Worm (Caenorhabditis elegans) whole organism, L2 larva: ENCODE results near the gene nhr-218.

ENCODE experiments used
- C34F6.9 ChIP-seq: fragments of 150-350 bp; optimal IDR thresholded peaks from 2 replicates; lab custom pipeline; 2014; ENCODE audit warnings: missing biosample characterization, missing genetic modification characterization
- R02D3.7 ChIP-seq: fragments of 150-350 bp; optimal IDR thresholded peaks from 2 replicates; lab custom pipeline; 2014; ENCODE audit warnings: missing biosample characterization, missing genetic modification characterization
- Y55F3AM.14 ChIP-seq: fragments of 200-800 bp; sonication (Bioruptor generic); optimal IDR thresholded peaks from 2 replicates; lab custom pipeline; 2018; ENCODE audit warnings: mild to moderate bottlenecking, missing genetic modification characterization, missing compliant biosample characterization
- ZK546.5 ChIP-seq: sonication (generic microtip); optimal IDR thresholded peaks from 2 replicates; lab custom pipeline; 2017; ENCODE audit warnings: missing biosample characterization, missing genetic modification characterization
- alr-1 ChIP-seq: fragments of 150-350 bp; optimal IDR thresholded peaks from 2 replicates; lab custom pipeline; 2014; ENCODE audit warnings: missing biosample characterization, missing genetic modification characterization
- ama-1 ChIP-seq: fragments of 150-350 bp; optimal IDR thresholded peaks from 2 replicates; lab custom pipeline; 2018; ENCODE audit warnings: inconsistent platforms
- blmp-1 ChIP-seq: sonication (generic microtip); optimal IDR thresholded peaks from 2 replicates; lab custom pipeline; 2017; ENCODE audit warnings: missing genetic modification characterization, mild to moderate bottlenecking, missing compliant biosample characterization, antibody characterized with exemption, moderate library complexity; ENCODE audit not compliant: insufficient read depth
- ceh-16 ChIP-seq: fragments of 150-350 bp; optimal IDR thresholded peaks from 2 replicates; lab custom pipeline; 2014; ENCODE audit warnings: missing biosample characterization, missing genetic modification characterization
- ceh-82 ChIP-seq: fragments of 150-350 bp; optimal IDR thresholded peaks from 2 replicates; lab custom pipeline; 2014; ENCODE audit warnings: missing biosample characterization, missing genetic modification characterization
- crh-2 ChIP-seq: sonication (generic microtip); optimal IDR thresholded peaks from 2 replicates; lab custom pipeline; 2017; ENCODE audit warnings: missing biosample characterization, missing genetic modification characterization
- egl-27 ChIP-seq: sonication (generic microtip); optimal IDR thresholded peaks from 3 replicates; lab custom pipeline; 2017; ENCODE audit warnings: missing biosample characterization, missing genetic modification reagents, missing genetic modification characterization
- elt-1 ChIP-seq: fragments of 150-350 bp; optimal IDR thresholded peaks from 2 replicates; lab custom pipeline; 2014; ENCODE audit warnings: missing biosample characterization, missing genetic modification characterization
- elt-3 ChIP-seq: sonication (generic microtip); optimal IDR thresholded peaks from 2 replicates; lab custom pipeline; 2017; ENCODE audit warnings: missing biosample characterization, missing genetic modification characterization
- fos-1 ChIP-seq: fragments of 150-350 bp; optimal IDR thresholded peaks from 2 replicates; lab custom pipeline; 2014; ENCODE audit warnings: missing biosample characterization, missing genetic modification characterization
- gmeb-1 ChIP-seq: fragments of 150-350 bp; optimal IDR thresholded peaks from 2 replicates; lab custom pipeline; 2014; ENCODE audit warnings: missing biosample characterization, missing genetic modification characterization
- lin-11 ChIP-seq: fragments of 150-350 bp; sonication (generic microtip); optimal IDR thresholded peaks from 2 replicates; lab custom pipeline; 2014; ENCODE audit warnings: missing biosample characterization, missing genetic modification characterization, inconsistent platforms, mixed read lengths
- lin-13 ChIP-seq: fragments of 150-350 bp; optimal IDR thresholded peaks from 2 replicates; lab custom pipeline; 2014; ENCODE audit warnings: missing biosample characterization, missing genetic modification reagents, missing genetic modification characterization
- lin-39 ChIP-seq: fragments of 150-350 bp; optimal IDR thresholded peaks from 2 replicates; lab custom pipeline; 2014; ENCODE audit warnings: missing biosample characterization, missing genetic modification reagents, missing genetic modification characterization
- mab-5 ChIP-seq: fragments of 150-350 bp; optimal IDR thresholded peaks from 2 replicates; lab custom pipeline; 2014; ENCODE audit warnings: missing biosample characterization, missing genetic modification characterization
- mbf-1 ChIP-seq: sonication (generic microtip); optimal IDR thresholded peaks from 2 replicates; lab custom pipeline; 2017; ENCODE audit warnings: missing biosample characterization, missing genetic modification characterization
- mdl-1 ChIP-seq, 2 experiments: fragments of 150-350 bp in 1 of 2; sonication (generic microtip) in 1 of 2; optimal IDR thresholded peaks; 2 replicates each; lab custom pipeline; 2017; ENCODE audit warnings: missing biosample characterization in 2 of 2, missing genetic modification characterization in 2 of 2
- nhr-12 ChIP-seq: fragments of 150-350 bp; optimal IDR thresholded peaks from 2 replicates; lab custom pipeline; 2014; ENCODE audit warnings: missing biosample characterization, missing genetic modification characterization
- nhr-129 ChIP-seq: fragments of 150-350 bp; optimal IDR thresholded peaks from 2 replicates; lab custom pipeline; 2014; ENCODE audit warnings: missing biosample characterization, missing genetic modification characterization
- nhr-21 ChIP-seq: fragments of 150-350 bp; optimal IDR thresholded peaks from 2 replicates; lab custom pipeline; 2014; ENCODE audit warnings: missing biosample characterization, missing genetic modification characterization
- nhr-23 ChIP-seq: fragments of 150-350 bp; optimal IDR thresholded peaks from 2 replicates; lab custom pipeline; 2014; ENCODE audit warnings: missing biosample characterization, missing genetic modification reagents, missing genetic modification characterization
- nhr-237 ChIP-seq: fragments of 150-350 bp; optimal IDR thresholded peaks from 2 replicates; lab custom pipeline; 2014; ENCODE audit warnings: missing biosample characterization, missing genetic modification characterization
- nhr-25 ChIP-seq: fragments of 150-350 bp; sonication (generic microtip); optimal IDR thresholded peaks from 3 replicates; lab custom pipeline; 2014; ENCODE audit warnings: missing biosample characterization, missing genetic modification characterization
- nhr-77 ChIP-seq: fragments of 150-350 bp; optimal IDR thresholded peaks from 2 replicates; lab custom pipeline; 2014; ENCODE audit warnings: missing biosample characterization, missing genetic modification characterization
- peb-1 ChIP-seq: fragments of 150-350 bp; optimal IDR thresholded peaks from 2 replicates; lab custom pipeline; 2014; ENCODE audit warnings: missing biosample characterization, missing genetic modification characterization
- sem-4 ChIP-seq: fragments of 150-350 bp; optimal IDR thresholded peaks from 2 replicates; lab custom pipeline; 2014; ENCODE audit warnings: missing biosample characterization, missing genetic modification reagents, missing genetic modification characterization
- sma-3 ChIP-seq: sonication (generic microtip); optimal IDR thresholded peaks from 2 replicates; lab custom pipeline; 2016; ENCODE audit warnings: missing genetic modification reagents, missing genetic modification characterization, missing compliant biosample characterization
- sma-9 ChIP-seq, 2 experiments: fragments of 150-350 bp in 1 of 2; sonication (generic microtip) in 1 of 2; optimal IDR thresholded peaks; 2 replicates each; lab custom pipeline; 2014 to 2016; ENCODE audit warnings: missing genetic modification characterization in 2 of 2, mild to moderate bottlenecking in 1 of 2, missing biosample characterization in 1 of 2, missing compliant biosample characterization in 1 of 2, missing genetic modification reagents in 1 of 2, moderate library complexity in 1 of 2
- snpc-4 ChIP-seq: fragments of 150-350 bp; optimal IDR thresholded peaks from 2 replicates; lab custom pipeline; 2014; ENCODE audit warnings: missing biosample characterization, missing genetic modification characterization
- unc-39 ChIP-seq: fragments of 150-350 bp; optimal IDR thresholded peaks from 2 replicates; lab custom pipeline; 2014; ENCODE audit warnings: missing biosample characterization, missing genetic modification characterization
- unc-55 ChIP-seq: fragments of 150-350 bp; sonication (generic microtip); optimal IDR thresholded peaks from 3 replicates; lab custom pipeline; 2014; ENCODE audit warnings: missing biosample characterization, missing genetic modification reagents, missing genetic modification characterization
- unc-62 ChIP-seq: fragments of 150-350 bp; optimal IDR thresholded peaks from 2 replicates; lab custom pipeline; 2014; ENCODE audit warnings: missing biosample characterization, missing genetic modification reagents, missing genetic modification characterization
- ztf-1 ChIP-seq: fragments of 200-800 bp; sonication (Bioruptor generic); conservative IDR thresholded peaks from 2 replicates; pipeline ENCODE4 v1.3.6; 2022; ENCODE audit warnings: missing genetic modification characterization, missing compliant biosample characterization
- ztf-11 ChIP-seq: sonication (generic microtip); optimal IDR thresholded peaks from 2 replicates; lab custom pipeline; 2017; ENCODE audit warnings: missing biosample characterization, missing genetic modification characterization
- ztf-4 ChIP-seq: fragments of 150-350 bp; optimal IDR thresholded peaks from 2 replicates; lab custom pipeline; 2014; ENCODE audit warnings: missing biosample characterization, missing genetic modification characterization

Gene nhr-218

DNA sequence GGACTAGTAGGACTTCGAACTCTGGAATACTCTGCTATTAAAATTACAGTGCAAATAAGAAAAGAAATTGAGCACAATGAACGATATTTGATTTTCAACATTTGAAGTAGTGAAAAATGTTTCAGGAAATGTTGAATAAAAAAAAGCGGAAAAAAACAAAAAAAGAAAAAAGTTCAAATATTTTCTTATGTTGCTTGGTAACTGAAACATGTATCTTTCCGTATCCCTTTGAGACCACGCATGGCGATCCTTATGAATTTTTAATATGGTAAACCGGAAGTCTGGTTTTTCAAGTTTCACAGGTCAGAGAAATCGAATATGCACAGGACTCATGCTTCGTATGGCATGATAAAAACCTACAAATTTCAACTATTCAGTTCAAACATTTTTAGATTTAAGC is 29.4 kb downstream of the nhr-218 start, which contains the start of gene F28G4.3:
Gene F28G4.3 (minus strand): TSS at position 101 of the 400 bp plus-strand sequence.
- TF ChIP-seq nhr-237 (tag; lab: Kevin White, UChicago), result no peak
- TF ChIP-seq mab-5, result no peak
- TF ChIP-seq elt-1 (tag; lab: Kevin White, UChicago), result no peak
- no peak for TF ChIP-seq Y55F3AM.14 (GFP tag; lab: Kevin White, UChicago)

DNA sequence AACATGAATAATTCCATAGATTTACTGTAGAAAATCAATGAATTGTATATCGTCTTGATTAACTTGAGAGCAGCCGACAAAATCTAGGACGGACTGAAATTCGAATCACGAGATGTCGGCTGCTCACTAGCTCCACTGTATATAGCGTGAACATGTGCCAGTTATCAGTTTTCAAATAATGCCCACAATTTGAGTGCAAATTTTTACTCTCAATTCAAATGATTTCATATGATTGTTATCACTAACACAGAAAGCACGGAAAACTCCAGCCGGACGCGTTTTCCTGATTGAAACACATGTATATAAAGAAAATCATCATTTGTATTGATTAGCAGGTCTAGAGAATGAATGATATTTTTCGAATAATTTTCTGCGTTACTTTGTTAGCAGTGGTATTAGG is 34.2 kb downstream of the nhr-218 start, which contains the start of gene oac-5:
Gene oac-5 (plus strand): TSS at position 301 of the 400 bp plus-strand sequence.
- TF ChIP-seq nhr-129 (no peak), nhr-25 (tag; lab: Kevin White, UChicago) (no peak), nhr-77 (tag; lab: Kevin White, UChicago) (no peak), sem-4 (tag; lab: Kevin White, UChicago) (no peak), lin-39 (tag; lab: Kevin White, UChicago) (no peak), blmp-1 (tag; lab: Kevin White, UChicago) (no peak), nhr-21 (tag; lab: Kevin White, UChicago) (no peak), ZK546.5 (tag; lab: Kevin White, UChicago) (no peak), ztf-11 (tag; lab: Kevin White, UChicago) (no peak), ama-1 (lab: Kevin White, UChicago) (no peak)

- TF ChIP-seq snpc-4 (tag; lab: Kevin White, UChicago) (no peak), lin-39 (tag; lab: Kevin White, UChicago) (no peak), R02D3.7 (no peak), mdl-1 (tag; optimal IDR thresholded peaks at IDR 0.05; lab: Kevin White, UChicago) (no peak), sma-3 (GFP tag; lab: Kevin White, UChicago) (no peak), mbf-1 (tag; lab: Kevin White, UChicago) (no peak), peb-1 (tag; lab: Kevin White, UChicago) (no peak)
These were observed 38.8 kb downstream of the nhr-218 start, which contains the start of gene srbc-83 for ce11 chrV:16297070-16297469. Gene srbc-83 (plus strand): TSS chrV:16297370.

DNA sequence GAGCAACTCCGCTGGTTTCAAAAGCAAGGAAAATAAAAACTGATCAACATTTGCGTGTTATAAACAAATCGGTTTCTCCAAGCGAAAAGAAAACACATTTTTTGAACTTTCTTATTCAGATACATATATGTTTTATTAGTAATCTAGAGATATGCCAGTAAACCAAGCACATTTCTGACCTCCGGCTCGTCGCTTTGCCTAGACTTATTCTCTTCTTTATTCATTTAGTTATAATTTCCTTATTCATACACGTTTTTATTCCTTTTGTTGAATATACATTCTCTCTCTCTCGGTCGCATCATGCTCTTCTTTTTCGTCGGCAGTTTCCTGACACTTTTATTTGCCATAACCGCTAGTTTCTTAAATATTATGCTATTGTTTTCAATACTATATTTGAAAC is 40.4 kb downstream of the nhr-218 start, which contains the start of gene srbc-84:
Gene srbc-84 (plus strand): TSS at position 301 of the 400 bp plus-strand sequence.
- no peak for TF ChIP-seq Y55F3AM.14 (GFP tag; lab: Kevin White, UChicago)
- TF ChIP-seq R02D3.7, result no peak
- no peak for TF ChIP-seq ztf-1
- TF ChIP-seq blmp-1 (tag; lab: Kevin White, UChicago), result no peak
- TF ChIP-seq lin-13 (GFP tag; lab: Kevin White, UChicago), result no peak
- no peak for TF ChIP-seq ceh-16 (tag; lab: Kevin White, UChicago)
- TF ChIP-seq nhr-25 (tag; lab: Kevin White, UChicago), result no peak
- no peak for TF ChIP-seq elt-3 (tag; lab: Kevin White, UChicago)
- TF ChIP-seq nhr-21 (tag; lab: Kevin White, UChicago), result no peak
- TF ChIP-seq egl-27 (tag; lab: Kevin White, UChicago), result no peak
- TF ChIP-seq C34F6.9 (tag; lab: Kevin White, UChicago), result no peak
- no peak for TF ChIP-seq snpc-4 (tag; lab: Kevin White, UChicago)
- TF ChIP-seq unc-39 (tag; lab: Kevin White, UChicago), result no peak
- TF ChIP-seq fos-1 (tag; lab: Kevin White, UChicago), result no peak
- no peak for TF ChIP-seq gmeb-1 (tag; lab: Kevin White, UChicago)
- no peak for TF ChIP-seq ztf-4
- no peak for TF ChIP-seq unc-55
- TF ChIP-seq lin-39 (tag; lab: Kevin White, UChicago), result no peak
- no peak for TF ChIP-seq ztf-11 (tag; lab: Kevin White, UChicago)
- no peak for TF ChIP-seq lin-11

DNA sequence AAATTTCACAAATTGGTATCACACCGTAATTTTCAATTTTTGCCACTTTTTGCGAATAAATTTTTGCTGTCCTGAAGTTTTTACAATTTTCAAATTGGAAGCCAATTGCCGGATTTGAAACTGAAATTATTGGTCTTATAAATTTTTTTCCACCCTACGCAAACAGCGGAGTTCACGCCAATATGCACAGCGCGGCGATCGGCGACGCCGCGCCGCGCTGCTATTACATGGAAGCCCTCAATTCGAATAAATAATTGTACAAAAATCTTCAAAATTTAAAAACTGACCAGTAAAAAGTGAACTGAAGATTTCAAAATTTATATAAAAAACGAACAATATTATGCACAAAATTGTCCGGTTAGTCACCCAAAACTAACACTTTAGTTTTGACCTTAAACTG is 41.6 kb downstream of the nhr-218 start:
- TF ChIP-seq ceh-82, result no peak
- TF ChIP-seq crh-2 (tag; lab: Kevin White, UChicago), result no peak
- no peak for TF ChIP-seq nhr-12
- no peak for TF ChIP-seq sma-9 (GFP tag; optimal IDR thresholded peaks at IDR 0.05; lab: Kevin White, UChicago)
- TF ChIP-seq sma-9 (tag; optimal IDR thresholded peaks at IDR 0.05; lab: Kevin White, UChicago), result no peak
- no peak for TF ChIP-seq lin-13 (GFP tag; lab: Kevin White, UChicago)
- no peak for TF ChIP-seq Y55F3AM.14 (GFP tag; lab: Kevin White, UChicago)
- no peak for TF ChIP-seq ztf-11 (tag; lab: Kevin White, UChicago)
- TF ChIP-seq nhr-25 (tag; lab: Kevin White, UChicago), result no peak
- no peak for TF ChIP-seq sma-3 (GFP tag; lab: Kevin White, UChicago)
- no peak for TF ChIP-seq sem-4 (tag; lab: Kevin White, UChicago)
- TF ChIP-seq elt-3 (tag; lab: Kevin White, UChicago), result no peak
- TF ChIP-seq nhr-23 (tag; lab: Kevin White, UChicago), result no peak
- no peak for TF ChIP-seq unc-62 (GFP tag; lab: Kevin White, UChicago)
- no peak for TF ChIP-seq C34F6.9 (tag; lab: Kevin White, UChicago)
- TF ChIP-seq gmeb-1 (tag; lab: Kevin White, UChicago), result no peak
- no peak for TF ChIP-seq alr-1
- TF ChIP-seq ztf-1, result no peak
